Fruit fly (Drosophila melanogaster) whole organism, embryonic: ENCODE data around the gene Non3.

ENCODE experiments used
- Asciz ChIP-seq: fragments of 200-800 bp; sonication (Bioruptor generic); optimal IDR thresholded peaks from 2 replicates; lab custom pipeline; 2017; ENCODE audit warnings: missing biosample characterization, mild to moderate bottlenecking, missing genetic modification characterization, missing genetic modification reagents
- Bdp1 ChIP-seq: fragments of 200-800 bp; sonication (Bioruptor generic); optimal IDR thresholded peaks from 3 replicates; lab custom pipeline; 2016; ENCODE audit warnings: missing biosample characterization, missing genetic modification characterization
- BtbVII ChIP-seq: fragments of 200-800 bp; sonication (Bioruptor generic); optimal IDR thresholded peaks from 3 replicates; lab custom pipeline; 2017; ENCODE audit warnings: missing biosample characterization, mild to moderate bottlenecking, missing genetic modification characterization
- CG12659 ChIP-seq: fragments of 200-800 bp; sonication (Bioruptor generic); optimal IDR thresholded peaks from 3 replicates; lab custom pipeline; 2017; ENCODE audit warnings: mild to moderate bottlenecking, missing biosample characterization, missing genetic modification reagents, missing genetic modification characterization
- CG13624 ChIP-seq: fragments of 200-800 bp; sonication (Bioruptor generic); optimal IDR thresholded peaks from 2 replicates; lab custom pipeline; 2016; ENCODE audit warnings: missing biosample characterization, missing genetic modification characterization
- CG13775 ChIP-seq: fragments of 200-800 bp; sonication (Bioruptor generic); optimal IDR thresholded peaks from 3 replicates; lab custom pipeline; 2017; ENCODE audit warnings: missing biosample characterization, mild to moderate bottlenecking, missing genetic modification characterization
- CG15514 ChIP-seq: fragments of 200-800 bp; sonication (Bioruptor generic); optimal IDR thresholded peaks from 3 replicates; lab custom pipeline; 2017; ENCODE audit warnings: missing biosample characterization, missing genetic modification characterization, mild to moderate bottlenecking, moderate library complexity, missing genetic modification reagents
- CG1603 ChIP-seq: fragments of 200-800 bp; sonication (Bioruptor generic); optimal IDR thresholded peaks from 2 replicates; lab custom pipeline; 2019; ENCODE audit warnings: missing biosample characterization, mild to moderate bottlenecking, missing genetic modification characterization, moderate library complexity
- CG16863 ChIP-seq: fragments of 200-800 bp; sonication (Bioruptor generic); optimal IDR thresholded peaks from 3 replicates; lab custom pipeline; 2016; ENCODE audit warnings: missing biosample characterization, missing genetic modification characterization
- CG17359 ChIP-seq: fragments of 200-800 bp; sonication (Bioruptor generic); optimal IDR thresholded peaks from 3 replicates; lab custom pipeline; 2018; ENCODE audit warnings: missing biosample characterization, mild to moderate bottlenecking, missing genetic modification characterization, moderate library complexity
- CG18599 ChIP-seq: fragments of 200-800 bp; sonication (Bioruptor generic); optimal IDR thresholded peaks from 3 replicates; lab custom pipeline; 2017; ENCODE audit warnings: missing biosample characterization, missing genetic modification characterization, mild to moderate bottlenecking, moderate library complexity, missing genetic modification reagents
- CG2202 ChIP-seq: fragments of 200-800 bp; sonication (Bioruptor generic); optimal IDR thresholded peaks from 2 replicates; lab custom pipeline; 2018; ENCODE audit warnings: missing biosample characterization, mild to moderate bottlenecking, missing genetic modification characterization
- CG2875 ChIP-seq: fragments of 200-800 bp; sonication (Bioruptor generic); optimal IDR thresholded peaks from 2 replicates; lab custom pipeline; 2017; ENCODE audit warnings: missing biosample characterization, mild to moderate bottlenecking, missing genetic modification characterization, missing genetic modification reagents
- CG30403 ChIP-seq: fragments of 200-800 bp; sonication (Bioruptor generic); optimal IDR thresholded peaks from 3 replicates; lab custom pipeline; 2016; ENCODE audit warnings: missing biosample characterization, missing genetic modification characterization
- CG4282 ChIP-seq: fragments of 200-800 bp; sonication (Bioruptor generic); optimal IDR thresholded peaks from 2 replicates; lab custom pipeline; 2016; ENCODE audit warnings: missing biosample characterization, missing genetic modification characterization
- CG4424 ChIP-seq: fragments of 200-800 bp; sonication (Bioruptor generic); optimal IDR thresholded peaks from 3 replicates; lab custom pipeline; 2016; ENCODE audit warnings: missing biosample characterization, missing genetic modification characterization
- CG6854 ChIP-seq: fragments of 200-800 bp; sonication (Bioruptor generic); optimal IDR thresholded peaks from 3 replicates; lab custom pipeline; 2017; ENCODE audit warnings: missing biosample characterization, mild to moderate bottlenecking, missing genetic modification characterization
- CG7963 ChIP-seq: fragments of 200-800 bp; sonication (Bioruptor generic); IDR thresholded peaks from 3 replicates; pipeline ENCODE4 v1.3.6; 2022; ENCODE audit warnings: missing biosample characterization, missing genetic modification characterization; ENCODE audit not compliant: partially characterized antibody
- CG7987 ChIP-seq: fragments of 200-800 bp; sonication (Bioruptor generic); optimal IDR thresholded peaks from 2 replicates; lab custom pipeline; 2018; ENCODE audit warnings: missing biosample characterization, mild to moderate bottlenecking, missing genetic modification characterization, moderate library complexity
- CG9609 ChIP-seq: fragments of 200-800 bp; sonication (Bioruptor generic); optimal IDR thresholded peaks from 3 replicates; lab custom pipeline; 2016; ENCODE audit warnings: missing biosample characterization, missing genetic modification characterization
- CG9876 ChIP-seq: fragments of 200-800 bp; sonication (Bioruptor generic); optimal IDR thresholded peaks from 2 replicates; lab custom pipeline; 2016; ENCODE audit warnings: missing biosample characterization, missing genetic modification characterization
- Doc2 ChIP-seq: fragments of 200-800 bp; sonication (Bioruptor generic); IDR thresholded peaks from 2 replicates; pipeline ENCODE4 v1.3.6; 2022; ENCODE audit warnings: missing biosample characterization, missing genetic modification characterization
- H15 ChIP-seq: fragments of 200-800 bp; sonication (Bioruptor generic); IDR thresholded peaks from 3 replicates; pipeline ENCODE4 v1.3.6; 2022; ENCODE audit warnings: missing biosample characterization, missing genetic modification characterization
- H2.0 ChIP-seq: fragments of 200-800 bp; sonication (Bioruptor generic); IDR thresholded peaks from 2 replicates; pipeline ENCODE4 v1.3.6; 2022; ENCODE audit warnings: missing biosample characterization, missing genetic modification characterization
- HLHmδ ChIP-seq: fragments of 200-800 bp; sonication (Bioruptor generic); optimal IDR thresholded peaks from 2 replicates; lab custom pipeline; 2018; ENCODE audit warnings: missing biosample characterization, mild to moderate bottlenecking, missing genetic modification characterization, moderate library complexity
- NC2β ChIP-seq: fragments of 200-800 bp; sonication (Bioruptor generic); optimal IDR thresholded peaks from 2 replicates; lab custom pipeline; 2016; ENCODE audit warnings: missing biosample characterization, missing genetic modification characterization
- Stat92E ChIP-seq, 3 experiments: fragments of >200 bp in 2 of 3; fragments of 200-800 bp in 1 of 3; sonication (Bioruptor generic) in 1 of 3; optimal IDR thresholded peaks; 2 replicates each; lab custom pipeline; 2017 to 2019; ENCODE audit warnings: missing biosample characterization in 3 of 3, missing genetic modification characterization in 3 of 3, mild to moderate bottlenecking in 1 of 3, moderate library complexity in 1 of 3
- Vsx1 ChIP-seq: fragments of 200-800 bp; sonication (Bioruptor generic); optimal IDR thresholded peaks from 2 replicates; lab custom pipeline; 2017; ENCODE audit warnings: missing biosample characterization, mild to moderate bottlenecking, missing genetic modification characterization, missing genetic modification reagents
- Xrp1 ChIP-seq: fragments of 200-800 bp; sonication (Bioruptor generic); IDR thresholded peaks from 2 replicates; pipeline ENCODE4 v1.3.6; 2022; ENCODE audit warnings: missing biosample characterization, missing genetic modification characterization
- bowl ChIP-seq: fragments of 200-800 bp; sonication (Bioruptor generic); IDR thresholded peaks from 2 replicates; pipeline ENCODE4 v1.3.6; 2022; ENCODE audit warnings: missing biosample characterization, missing genetic modification characterization
- caup ChIP-seq: fragments of 200-800 bp; sonication (Bioruptor generic); optimal IDR thresholded peaks from 3 replicates; lab custom pipeline; 2017; ENCODE audit warnings: missing biosample characterization, mild to moderate bottlenecking, missing genetic modification characterization, moderate library complexity; ENCODE audit not compliant: severe bottlenecking
- chm ChIP-seq: fragments of 200-800 bp; sonication (Bioruptor generic); IDR thresholded peaks from 2 replicates; pipeline ENCODE4 v1.3.6; 2022; ENCODE audit warnings: missing biosample characterization, missing genetic modification characterization
- crol ChIP-seq: fragments of 200-800 bp; sonication (Bioruptor generic); IDR thresholded peaks from 2 replicates; pipeline ENCODE4 v1.3.6; 2022; ENCODE audit warnings: missing biosample characterization, missing genetic modification characterization
- danr ChIP-seq: fragments of 200-800 bp; sonication (Bioruptor generic); IDR thresholded peaks from 2 replicates; pipeline ENCODE4 v1.3.6; 2022; ENCODE audit warnings: missing biosample characterization, missing genetic modification characterization
- esg ChIP-seq: fragments of 200-800 bp; sonication (Bioruptor generic); conservative IDR thresholded peaks from 2 replicates; pipeline ENCODE4 v1.3.6; 2022; ENCODE audit warnings: missing biosample characterization, missing genetic modification characterization
- fd96Cb ChIP-seq: fragments of 200-800 bp; sonication (Bioruptor generic); optimal IDR thresholded peaks from 2 replicates; lab custom pipeline; 2018; ENCODE audit warnings: missing biosample characterization, mild to moderate bottlenecking, missing genetic modification characterization, moderate library complexity
- grau ChIP-seq: fragments of 200-800 bp; optimal IDR thresholded peaks from 3 replicates; lab custom pipeline; 2019; ENCODE audit warnings: missing biosample characterization, mild to moderate bottlenecking, missing genetic modification characterization, moderate library complexity
- h ChIP-seq: fragments of >200 bp; optimal IDR thresholded peaks from 2 replicates; lab custom pipeline; 2017
- inv ChIP-seq: fragments of 200-800 bp; sonication (Bioruptor generic); IDR thresholded peaks from 2 replicates; pipeline ENCODE4 v1.3.6; 2022; ENCODE audit warnings: missing biosample characterization, missing genetic modification characterization; ENCODE audit not compliant: partially characterized antibody
- kni ChIP-seq: fragments of 200-800 bp; sonication (Bioruptor generic); optimal IDR thresholded peaks from 3 replicates; lab custom pipeline; 2017; ENCODE audit warnings: mild to moderate bottlenecking, missing biosample characterization, missing genetic modification reagents, missing genetic modification characterization
- nerfin-2 ChIP-seq: fragments of 200-800 bp; sonication (Bioruptor generic); IDR thresholded peaks from 2 replicates; pipeline ENCODE4 v1.3.6; 2022; ENCODE audit warnings: missing biosample characterization, missing genetic modification characterization; ENCODE audit not compliant: partially characterized antibody
- onecut ChIP-seq: fragments of 200-800 bp; sonication (Bioruptor generic); IDR thresholded peaks from 2 replicates; pipeline ENCODE4 v1.3.6; 2022; ENCODE audit warnings: missing biosample characterization, missing genetic modification characterization
- pan ChIP-seq, 4 experiments: fragments of >200 bp in 3 of 4; fragments of 200-800 bp in 1 of 4; sonication (Bioruptor generic) in 1 of 4; optimal IDR thresholded peaks in 3 of 4; IDR thresholded peaks in 1 of 4; 2 replicates each; pipeline versions ENCODE4 v1.3.6 to Lab custom; 2017 to 2022; ENCODE audit warnings: missing biosample characterization in 2 of 4, missing genetic modification characterization in 2 of 4, mixed read lengths in 1 of 4
- pho ChIP-seq: fragments of 200-800 bp; sonication (Bioruptor generic); optimal IDR thresholded peaks from 2 replicates; lab custom pipeline; 2016; ENCODE audit warnings: missing biosample characterization, missing genetic modification characterization
- sc ChIP-seq, 3 experiments: fragments of >200 bp in 2 of 3; fragments of 200-800 bp in 1 of 3; sonication (Bioruptor generic) in 1 of 3; optimal IDR thresholded peaks; 2 replicates in 2 of 3; 3 replicates in 1 of 3; lab custom pipeline; 2017; ENCODE audit warnings: mild to moderate bottlenecking in 1 of 3, missing biosample characterization in 1 of 3, missing genetic modification characterization in 1 of 3, missing genetic modification reagents in 1 of 3
- shn ChIP-seq: fragments of 200-800 bp; sonication (Bioruptor generic); optimal IDR thresholded peaks from 3 replicates; lab custom pipeline; 2016; ENCODE audit warnings: missing biosample characterization, missing genetic modification characterization
- sna ChIP-seq: fragments of 200-800 bp; sonication (Bioruptor generic); IDR thresholded peaks from 2 replicates; pipeline ENCODE4 v1.3.6; 2022; ENCODE audit warnings: missing biosample characterization, missing genetic modification characterization; ENCODE audit not compliant: partially characterized antibody
- zen ChIP-seq: fragments of 200-800 bp; sonication (Bioruptor generic); optimal IDR thresholded peaks from 3 replicates; lab custom pipeline; 2018; ENCODE audit warnings: missing biosample characterization, mild to moderate bottlenecking, missing genetic modification characterization, moderate library complexity

Gene Non3

dm6 chr3R:18188702-18189125 lies 34.8 kb upstream of the Non3 start, which contains the start of the genes CG12321 and MED17 (continued):
- TF ChIP-seq Asciz (GFP tag; lab: Kevin White, UChicago) (peak; percentile 78), H2.0 (GFP tag; lab: Robert Waterston, UW) (peak; percentile 81), H15 (peak; percentile 72; the same call in 2 of the 3 replicates), CG1603 (tag; lab: Kevin White, UChicago) (no peak), CG2202 (peak; percentile 57), bowl (GFP tag; lab: Robert Waterston, UW) (no peak), h (no peak), CG9609 (peak; percentile 56), CG12659 (GFP tag; lab: Kevin White, UChicago) (peak; percentile 96), sc (optimal IDR thresholded peaks at IDR 0.05; lab: Kevin White, UChicago) (no peak), sc (GFP tag; optimal IDR thresholded peaks at IDR 0.05; lab: Kevin White, UChicago) (peak; percentile 85), caup (GFP tag; lab: Kevin White, UChicago) (peak; percentile 88), Doc2 (0 out of 2 replicates have a peak, but pooled peaks have one; percentile 57), CG17359 (tag; lab: Kevin White, UChicago) (peak; percentile 84), CG2875 (peak; percentile 79), CG15514 (GFP tag; lab: Kevin White, UChicago) (peak; percentile 86), Bdp1 (GFP tag; lab: Kevin White, UChicago) (peak; percentile 62), pan (optimal IDR thresholded peaks at IDR 0.05; lab: Kevin White, UChicago) (no peak), pan (GFP tag; optimal IDR thresholded peaks at IDR 0.05 in 1 of 2, IDR thresholded peaks at IDR 0.05 in 1 of 2) (peak in 1 of 2 experiments; percentile 88), pho (GFP tag; lab: Kevin White, UChicago) (peak; percentile 67), CG6854 (GFP tag; lab: Kevin White, UChicago) (peak; percentile 61), grau (tag; lab: Kevin White, UChicago) (peak; percentile 88), CG30403 (peak; percentile 93), Stat92E (GFP tag; optimal IDR thresholded peaks at IDR 0.05; lab: Kevin White, UChicago) (no peak), CG7987 (GFP tag; lab: Kevin White, UChicago) (peak; percentile 66), NC2β (GFP tag; lab: Kevin White, UChicago) (no peak), CG13624 (peak; percentile 60), esg (GFP tag; lab: Robert Waterston, UW) (peak; percentile 87), CG4424 (GFP tag; lab: Kevin White, UChicago) (peak; percentile 91), CG16863 (GFP tag; lab: Kevin White, UChicago) (peak; percentile 66), onecut (GFP tag; lab: Robert Waterston, UW) (peak; percentile 64), Vsx1 (GFP tag; lab: Kevin White, UChicago) (no peak), sna (GFP tag; lab: Robert Waterston, UW) (no peak), nerfin-2 (no peak), danr (peak; percentile 73; the same call in 1 of the 2 replicates), chm (peak; percentile 79), shn (peak; percentile 34), CG7963 (no peak), inv (GFP tag; lab: Robert Waterston, UW) (no peak), crol (GFP tag; lab: Robert Waterston, UW) (no peak; the same call in 1 of the 2 replicates), BtbVII (GFP tag; lab: Kevin White, UChicago) (peak; percentile 86), CG4282 (GFP tag; lab: Kevin White, UChicago) (no peak), HLHmδ (GFP tag; lab: Kevin White, UChicago) (no peak), CG9876 (GFP tag; lab: Kevin White, UChicago) (no peak), CG13775 (GFP tag; lab: Kevin White, UChicago) (peak; percentile 94), Xrp1 (GFP tag; lab: Robert Waterston, UW) (peak; percentile 92), fd96Cb (tag; lab: Kevin White, UChicago) (peak; percentile 85), kni (GFP tag; lab: Kevin White, UChicago) (no peak), CG18599 (peak; percentile 88), zen (peak; percentile 87)
